Worm (Caenorhabditis elegans) whole organism, mixed stage, embryonic: ENCODE measurements around the gene aptf-4.

Source experiments
- ces-1 ChIP-seq: fragments of 150-350 bp; optimal IDR thresholded peaks from 2 replicates; lab custom pipeline; 2014; ENCODE audit warnings: missing biosample characterization, missing genetic modification reagents, missing genetic modification characterization
- drap-1 ChIP-seq: fragments of 200-800 bp; sonication (Bioruptor generic); optimal IDR thresholded peaks from 3 replicates; lab custom pipeline; 2018; ENCODE audit warnings: mild to moderate bottlenecking, missing genetic modification characterization, missing compliant biosample characterization
- elt-3 ChIP-seq: fragments of 150-350 bp; optimal IDR thresholded peaks from 2 replicates; lab custom pipeline; 2014; ENCODE audit warnings: missing biosample characterization, missing genetic modification characterization
- hlh-1 ChIP-seq: fragments of 150-350 bp; optimal IDR thresholded peaks from 2 replicates; lab custom pipeline; 2014; ENCODE audit warnings: missing biosample characterization, missing genetic modification reagents, missing genetic modification characterization
- mab-5 ChIP-seq: fragments of 150-350 bp; optimal IDR thresholded peaks from 2 replicates; lab custom pipeline; 2014; ENCODE audit warnings: missing biosample characterization, missing genetic modification characterization
- nhr-28 ChIP-seq: fragments of 150-350 bp; optimal IDR thresholded peaks from 2 replicates; lab custom pipeline; 2014; ENCODE audit warnings: missing biosample characterization, missing genetic modification characterization
- snpc-4 ChIP-seq: fragments of 150-350 bp; optimal IDR thresholded peaks from 2 replicates; lab custom pipeline; 2014; ENCODE audit warnings: missing biosample characterization, missing genetic modification characterization
- unc-39 ChIP-seq: fragments of 150-350 bp; optimal IDR thresholded peaks from 2 replicates; lab custom pipeline; 2014; ENCODE audit warnings: missing biosample characterization, missing genetic modification characterization
- unc-62 ChIP-seq: fragments of 150-350 bp; optimal IDR thresholded peaks from 2 replicates; lab custom pipeline; 2014; ENCODE audit warnings: missing biosample characterization, missing genetic modification reagents, missing genetic modification characterization
- ztf-11 ChIP-seq: fragments of 150-350 bp; optimal IDR thresholded peaks from 2 replicates; lab custom pipeline; 2014; ENCODE audit warnings: missing biosample characterization, missing genetic modification characterization

ce11 chrII:8569038-8569977 lies 21.5 kb upstream of the aptf-4 start, which contains the start of the genes col-38 and rpl-5:
- TF ChIP-seq mab-5 (tag; lab: Kevin White, UChicago): no peak
- TF ChIP-seq drap-1 (GFP tag; lab: Kevin White, UChicago): no peak
- TF ChIP-seq hlh-1 (tag; lab: Kevin White, UChicago): peak; percentile 40
- peak; percentile 79 for TF ChIP-seq ces-1 (GFP tag; lab: Kevin White, UChicago)
- TF ChIP-seq nhr-28 (tag; lab: Kevin White, UChicago): no peak
- no peak for TF ChIP-seq elt-3 (tag; lab: Kevin White, UChicago)
- no peak for TF ChIP-seq unc-39 (tag; lab: Kevin White, UChicago)
- TF ChIP-seq ztf-11 (tag; lab: Kevin White, UChicago): no peak
- TF ChIP-seq unc-62: peak; percentile 32
- TF ChIP-seq snpc-4: no peak
